Fruit fly (Drosophila melanogaster) whole organism, embryonic: Measurements from ENCODE around the gene CG15330.

ENCODE experiments used
- C15 ChIP-seq: fragments of 200-800 bp; sonication (Bioruptor generic); IDR thresholded peaks from 3 replicates; pipeline ENCODE4 v1.3.6; 2022; ENCODE audit warnings: missing biosample characterization, missing genetic modification characterization
- CG10209 ChIP-seq: fragments of 200-800 bp; sonication (Bioruptor generic); optimal IDR thresholded peaks from 3 replicates; lab custom pipeline; 2017; ENCODE audit warnings: missing biosample characterization, mild to moderate bottlenecking, missing genetic modification characterization, missing genetic modification reagents
- CG10321 ChIP-seq: fragments of 200-800 bp; sonication (Bioruptor generic); IDR thresholded peaks from 2 replicates; pipeline ENCODE4 v1.3.6; 2022; ENCODE audit warnings: missing biosample characterization, missing genetic modification characterization
- CG11696 ChIP-seq: fragments of 200-800 bp; sonication (Bioruptor generic); IDR thresholded peaks from 2 replicates; pipeline ENCODE4 v1.3.6; 2022; ENCODE audit warnings: missing biosample characterization, missing genetic modification characterization
- CG13424 ChIP-seq: fragments of 200-800 bp; sonication (Bioruptor generic); optimal IDR thresholded peaks from 2 replicates; lab custom pipeline; 2019; ENCODE audit warnings: missing biosample characterization, mild to moderate bottlenecking, missing genetic modification characterization, moderate library complexity
- CG15601 ChIP-seq: fragments of 200-800 bp; sonication (Bioruptor generic); optimal IDR thresholded peaks from 3 replicates; lab custom pipeline; 2019; ENCODE audit warnings: missing biosample characterization, mild to moderate bottlenecking, missing genetic modification characterization, moderate library complexity
- CG2889 ChIP-seq: fragments of 200-800 bp; sonication (Bioruptor generic); IDR thresholded peaks from 3 replicates; pipeline ENCODE4 v1.3.6; 2022; ENCODE audit warnings: missing biosample characterization, missing genetic modification characterization
- CG32767 ChIP-seq: fragments of 200-800 bp; sonication (Bioruptor generic); IDR thresholded peaks from 2 replicates; pipeline ENCODE4 v1.3.6; 2022; ENCODE audit warnings: missing biosample characterization, missing genetic modification characterization
- CG3726 ChIP-seq: fragments of 200-800 bp; sonication (Bioruptor generic); IDR thresholded peaks from 3 replicates; pipeline ENCODE4, ENCODE4 v1.3.6; 2022; ENCODE audit warnings: missing biosample characterization, missing genetic modification characterization
- CG4282 ChIP-seq: fragments of 200-800 bp; sonication (Bioruptor generic); optimal IDR thresholded peaks from 2 replicates; lab custom pipeline; 2016; ENCODE audit warnings: missing biosample characterization, missing genetic modification characterization
- CG4820 ChIP-seq: fragments of 200-800 bp; sonication (Bioruptor generic); optimal IDR thresholded peaks from 3 replicates; lab custom pipeline; 2016; ENCODE audit warnings: missing biosample characterization, missing genetic modification characterization
- CG5180 ChIP-seq: fragments of 200-800 bp; sonication (Bioruptor generic); optimal IDR thresholded peaks from 3 replicates; lab custom pipeline; 2017; ENCODE audit warnings: missing biosample characterization, missing genetic modification characterization, mild to moderate bottlenecking, moderate library complexity, missing genetic modification reagents
- CG6854 ChIP-seq: fragments of 200-800 bp; sonication (Bioruptor generic); optimal IDR thresholded peaks from 3 replicates; lab custom pipeline; 2017; ENCODE audit warnings: missing biosample characterization, mild to moderate bottlenecking, missing genetic modification characterization
- CG7556 ChIP-seq: fragments of 200-800 bp; sonication (Bioruptor generic); optimal IDR thresholded peaks from 2 replicates; lab custom pipeline; 2017; ENCODE audit warnings: missing biosample characterization, mild to moderate bottlenecking, missing genetic modification characterization
- CG8089 ChIP-seq: fragments of 200-800 bp; sonication (Bioruptor generic); optimal IDR thresholded peaks from 3 replicates; lab custom pipeline; 2016; ENCODE audit warnings: missing biosample characterization, missing genetic modification characterization
- CG8924 ChIP-seq: fragments of 200-800 bp; optimal IDR thresholded peaks from 3 replicates; lab custom pipeline; 2019; ENCODE audit warnings: missing biosample characterization, mild to moderate bottlenecking, missing genetic modification characterization, moderate library complexity
- CG9932 ChIP-seq: fragments of 200-800 bp; sonication (Bioruptor generic); IDR thresholded peaks from 2 replicates; pipeline ENCODE4 v1.3.6; 2022; ENCODE audit warnings: missing biosample characterization, missing genetic modification characterization
- Dip3 ChIP-seq: fragments of 200-800 bp; sonication (Bioruptor generic); optimal IDR thresholded peaks from 3 replicates; lab custom pipeline; 2016; ENCODE audit warnings: missing biosample characterization, missing genetic modification characterization
- Hr78 ChIP-seq, 2 experiments: fragments of 200-800 bp in 1 of 2; fragments of >200 bp in 1 of 2; sonication (Bioruptor generic) in 1 of 2; optimal IDR thresholded peaks; 2 replicates each; lab custom pipeline; 2017 to 2019; ENCODE audit warnings: missing biosample characterization in 2 of 2, missing genetic modification characterization in 2 of 2, mild to moderate bottlenecking in 1 of 2, moderate library complexity in 1 of 2
- Lim3 ChIP-seq: fragments of 200-800 bp; sonication (Bioruptor generic); IDR thresholded peaks from 2 replicates; pipeline ENCODE4 v1.3.6; 2022; ENCODE audit warnings: missing biosample characterization, missing genetic modification characterization
- Meics ChIP-seq: fragments of 200-800 bp; sonication (Bioruptor generic); optimal IDR thresholded peaks from 2 replicates; lab custom pipeline; 2017; ENCODE audit warnings: missing biosample characterization, mild to moderate bottlenecking, missing genetic modification characterization
- NfI ChIP-seq: fragments of 200-800 bp; sonication (Bioruptor generic); optimal IDR thresholded peaks from 3 replicates; lab custom pipeline; 2018; ENCODE audit warnings: missing biosample characterization, mild to moderate bottlenecking, missing genetic modification characterization, moderate library complexity
- Side ChIP-seq: fragments of 200-800 bp; sonication (Bioruptor generic); optimal IDR thresholded peaks from 2 replicates; lab custom pipeline; 2016; ENCODE audit warnings: missing biosample characterization, missing genetic modification characterization
- Sox100B ChIP-seq: fragments of 200-800 bp; sonication (Bioruptor generic); optimal IDR thresholded peaks from 3 replicates; lab custom pipeline; 2018; ENCODE audit warnings: missing biosample characterization, mild to moderate bottlenecking, missing genetic modification characterization
- Sry-β ChIP-seq: fragments of 200-800 bp; sonication (Bioruptor generic); optimal IDR thresholded peaks from 2 replicates; lab custom pipeline; 2018; ENCODE audit warnings: missing biosample characterization, mild to moderate bottlenecking, missing genetic modification characterization, moderate library complexity
- Xbp1 ChIP-seq: fragments of 200-800 bp; sonication (Bioruptor generic); optimal IDR thresholded peaks from 3 replicates; lab custom pipeline; 2016; ENCODE audit warnings: missing biosample characterization, mild to moderate bottlenecking, missing genetic modification characterization
- amos ChIP-seq: fragments of 200-800 bp; sonication (Bioruptor generic); IDR thresholded peaks from 2 replicates; pipeline ENCODE4 v1.3.6; 2022; ENCODE audit warnings: missing biosample characterization, missing genetic modification characterization; ENCODE audit not compliant: partially characterized antibody
- ara ChIP-seq: fragments of 200-800 bp; sonication (Bioruptor generic); IDR thresholded peaks from 2 replicates; pipeline ENCODE4 v1.3.6; 2022; ENCODE audit warnings: missing biosample characterization, missing genetic modification characterization
- bowl ChIP-seq: fragments of 200-800 bp; sonication (Bioruptor generic); IDR thresholded peaks from 2 replicates; pipeline ENCODE4 v1.3.6; 2022; ENCODE audit warnings: missing biosample characterization, missing genetic modification characterization
- grn ChIP-seq: fragments of 200-800 bp; sonication (Bioruptor generic); optimal IDR thresholded peaks from 3 replicates; lab custom pipeline; 2017; ENCODE audit warnings: missing biosample characterization, missing genetic modification characterization
- hb ChIP-seq: fragments of 200-800 bp; sonication (Bioruptor generic); IDR thresholded peaks from 3 replicates; pipeline ENCODE4 v1.3.6; 2022; ENCODE audit warnings: missing biosample characterization, missing genetic modification characterization; ENCODE audit not compliant: partially characterized antibody
- jing ChIP-seq: fragments of 200-800 bp; sonication (Bioruptor generic); optimal IDR thresholded peaks from 2 replicates; lab custom pipeline; 2018; ENCODE audit warnings: missing biosample characterization, mild to moderate bottlenecking, missing genetic modification characterization
- lbe ChIP-seq: fragments of 200-800 bp; sonication (Bioruptor generic); optimal IDR thresholded peaks from 2 replicates; lab custom pipeline; 2016; ENCODE audit warnings: missing biosample characterization, mild to moderate bottlenecking, missing genetic modification characterization
- maf-S ChIP-seq: fragments of 200-800 bp; sonication (Bioruptor generic); optimal IDR thresholded peaks from 2 replicates; lab custom pipeline; 2016; ENCODE audit warnings: missing biosample characterization, missing genetic modification characterization
- oc ChIP-seq: fragments of 200-800 bp; sonication (Bioruptor generic); optimal IDR thresholded peaks from 2 replicates; lab custom pipeline; 2018; ENCODE audit warnings: missing biosample characterization, mild to moderate bottlenecking, missing genetic modification characterization, moderate library complexity
- org-1 ChIP-seq: fragments of 200-800 bp; sonication (Bioruptor generic); optimal IDR thresholded peaks from 2 replicates; lab custom pipeline; 2017; ENCODE audit warnings: missing biosample characterization, missing genetic modification characterization
- pan ChIP-seq, 4 experiments: fragments of >200 bp in 3 of 4; fragments of 200-800 bp in 1 of 4; sonication (Bioruptor generic) in 1 of 4; optimal IDR thresholded peaks in 3 of 4; IDR thresholded peaks in 1 of 4; 2 replicates each; pipeline versions ENCODE4 v1.3.6 to Lab custom; 2017 to 2022; ENCODE audit warnings: missing biosample characterization in 2 of 4, missing genetic modification characterization in 2 of 4, mixed read lengths in 1 of 4
- pros ChIP-seq: fragments of 200-800 bp; sonication (Bioruptor generic); optimal IDR thresholded peaks from 3 replicates; lab custom pipeline; 2019; ENCODE audit warnings: missing biosample characterization, mild to moderate bottlenecking, missing genetic modification characterization, moderate library complexity
- repo ChIP-seq: fragments of 200-800 bp; sonication (Bioruptor generic); optimal IDR thresholded peaks from 2 replicates; lab custom pipeline; 2016; ENCODE audit warnings: missing biosample characterization, missing genetic modification characterization
- row ChIP-seq: fragments of 200-800 bp; sonication (Bioruptor generic); IDR thresholded peaks from 3 replicates; pipeline ENCODE4 v1.3.6; 2022; ENCODE audit warnings: missing biosample characterization, missing genetic modification characterization
- sc ChIP-seq, 3 experiments: fragments of >200 bp in 2 of 3; fragments of 200-800 bp in 1 of 3; sonication (Bioruptor generic) in 1 of 3; optimal IDR thresholded peaks; 2 replicates in 2 of 3; 3 replicates in 1 of 3; lab custom pipeline; 2017; ENCODE audit warnings: mild to moderate bottlenecking in 1 of 3, missing biosample characterization in 1 of 3, missing genetic modification characterization in 1 of 3, missing genetic modification reagents in 1 of 3
- ssp ChIP-seq: fragments of 200-800 bp; sonication (Bioruptor generic); IDR thresholded peaks from 2 replicates; pipeline ENCODE4 v1.3.6; 2022; ENCODE audit warnings: missing biosample characterization, missing genetic modification characterization
- sug ChIP-seq: fragments of 200-800 bp; optimal IDR thresholded peaks from 2 replicates; lab custom pipeline; 2019; ENCODE audit warnings: missing biosample characterization, mild to moderate bottlenecking, missing genetic modification characterization, moderate library complexity
- tup ChIP-seq: fragments of 200-800 bp; sonication (Bioruptor generic); optimal IDR thresholded peaks from 2 replicates; lab custom pipeline; 2016; ENCODE audit warnings: missing biosample characterization, mild to moderate bottlenecking, missing genetic modification characterization, moderate library complexity
- usp ChIP-seq: fragments of >200 bp; optimal IDR thresholded peaks from 2 replicates; lab custom pipeline; 2017; ENCODE audit warnings: missing biosample characterization, missing genetic modification characterization
- zfh1 ChIP-seq: fragments of 200-800 bp; sonication (Bioruptor generic); IDR thresholded peaks from 3 replicates; pipeline ENCODE4 v1.3.6; 2022; ENCODE audit warnings: missing biosample characterization, missing genetic modification characterization

The CG15330 gene

DNA sequence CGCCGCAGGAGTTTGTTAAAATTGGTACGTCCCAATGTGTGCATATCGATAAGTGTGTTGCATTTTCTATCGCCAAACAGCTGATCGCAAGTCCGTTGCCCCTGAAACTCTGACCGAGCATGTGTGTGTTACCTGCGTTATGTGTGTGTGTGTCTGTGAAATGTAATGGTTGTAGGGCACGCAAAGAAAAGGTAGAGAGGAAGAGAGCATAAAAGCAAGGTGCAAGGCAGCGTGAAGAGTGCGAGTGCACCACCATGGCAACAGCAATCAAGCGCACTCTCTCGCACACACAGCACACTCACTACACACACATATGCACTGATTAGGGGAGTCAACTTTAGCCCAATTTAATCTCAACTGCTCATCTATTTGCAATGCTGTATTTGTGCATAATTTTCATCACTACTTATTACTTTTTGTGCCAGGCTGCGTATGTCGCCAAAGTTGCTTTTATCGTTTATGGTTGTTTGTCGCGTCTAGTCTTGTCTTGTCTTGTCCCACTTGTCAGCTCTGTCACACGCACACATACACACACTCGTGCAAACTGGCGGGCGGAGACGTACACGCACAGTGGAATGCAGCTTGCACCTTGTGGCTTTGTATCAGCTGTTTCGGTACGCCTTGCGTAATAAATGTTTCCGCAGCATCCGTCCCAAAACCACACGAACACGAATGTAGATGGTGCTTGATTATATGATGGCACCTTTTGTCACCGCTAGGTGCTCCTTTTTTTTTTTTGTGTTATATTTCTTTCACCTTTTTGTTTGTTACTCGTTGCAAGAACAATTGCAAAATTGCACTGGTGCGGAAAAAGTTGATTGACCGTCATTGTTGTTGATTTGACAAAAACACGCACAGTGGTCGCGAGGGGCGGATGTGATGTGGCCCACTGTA, 18.0 kb upstream of the CG15330 start (continued):
- TF ChIP-seq ara (GFP tag; lab: Robert Waterston, UW): peak; percentile 47; the same call in 1 of the 2 replicates
- TF ChIP-seq CG4282 (GFP tag; lab: Kevin White, UChicago): peak; percentile 80
- TF ChIP-seq oc (tag; lab: Kevin White, UChicago): peak; percentile 77
- TF ChIP-seq CG6854 (GFP tag; lab: Kevin White, UChicago): peak; percentile 50
- peak; percentile 73 for TF ChIP-seq jing (GFP tag; lab: Kevin White, UChicago)
- peak; percentile 79 for TF ChIP-seq CG8089
- no peak for TF ChIP-seq hb (GFP tag; lab: Robert Waterston, UW)
- TF ChIP-seq zfh1 (GFP tag; lab: Robert Waterston, UW): peak; percentile 71
- peak; percentile 9; the same call in 1 of the 2 replicates for TF ChIP-seq CG10321
- peak; percentile 14; the same call in 1 of the 2 replicates for TF ChIP-seq Lim3 (GFP tag; lab: Robert Waterston, UW)
- peak; percentile 55 for TF ChIP-seq Dip3 (GFP tag; lab: Kevin White, UChicago)
- peak; percentile 42 for TF ChIP-seq sug
- TF ChIP-seq Xbp1 (GFP tag; lab: Kevin White, UChicago): peak; percentile 78
- peak; percentile 57 for TF ChIP-seq maf-S (GFP tag; lab: Kevin White, UChicago)
- peak; percentile 53 for TF ChIP-seq repo (GFP tag; lab: Kevin White, UChicago)
- TF ChIP-seq CG8924 (tag; lab: Kevin White, UChicago): peak; percentile 77
- TF ChIP-seq CG11696 (GFP tag; lab: Robert Waterston, UW): 0 out of 2 replicates have a peak, but pooled peaks have one; percentile 29
- no peak for TF ChIP-seq lbe (GFP tag; lab: Kevin White, UChicago)
- TF ChIP-seq CG2889 (GFP tag; lab: Robert Waterston, UW): 0 out of 3 replicates have a peak, but pooled peaks have one; percentile 15
- peak; percentile 70; the same call in 1 of the 3 replicates for TF ChIP-seq CG3726

DNA sequence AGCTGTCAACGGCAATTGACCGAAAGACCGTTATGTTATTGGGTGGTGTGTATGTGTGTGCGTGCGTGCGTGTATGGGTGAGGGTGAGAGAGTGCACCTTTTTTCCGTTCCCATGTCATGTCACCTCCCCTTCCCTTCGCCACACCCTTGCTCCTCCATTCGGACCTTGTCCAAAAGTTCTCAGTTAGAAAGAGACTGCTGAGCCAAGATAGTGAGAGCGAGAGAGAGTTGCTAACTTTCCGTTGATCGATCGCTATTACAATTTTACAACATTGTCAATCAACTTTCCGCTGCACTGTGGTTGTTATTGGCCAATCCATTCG, 17.4 kb upstream of the CG15330 start:
- TF ChIP-seq CG5180: peak; percentile 27
- TF ChIP-seq ssp: 0 out of 2 replicates have a peak, but pooled peaks have one; percentile 1
- peak; percentile 72 for TF ChIP-seq CG7556 (GFP tag; lab: Kevin White, UChicago)
- TF ChIP-seq CG9932 (GFP tag; lab: Robert Waterston, UW): no peak
- no peak for TF ChIP-seq C15 (GFP tag; lab: Robert Waterston, UW)
- no peak for TF ChIP-seq grn
- no peak for TF ChIP-seq sc (optimal IDR thresholded peaks at IDR 0.05; lab: Kevin White, UChicago)
- peak; percentile 3 for TF ChIP-seq sc (GFP tag; optimal IDR thresholded peaks at IDR 0.05; lab: Kevin White, UChicago)
- TF ChIP-seq CG32767 (GFP tag; lab: Robert Waterston, UW): peak; percentile 4; the same call in 1 of the 2 replicates
- no peak for TF ChIP-seq tup (GFP tag; lab: Kevin White, UChicago)
- TF ChIP-seq pros (GFP tag; lab: Kevin White, UChicago): peak; percentile 25
- TF ChIP-seq Sox100B (GFP tag; lab: Kevin White, UChicago): peak; percentile 26
- no peak for TF ChIP-seq NfI (GFP tag; lab: Kevin White, UChicago)
- no peak for TF ChIP-seq amos
- TF ChIP-seq Side (GFP tag; lab: Kevin White, UChicago): no peak
- TF ChIP-seq CG15601: peak; percentile 63
- TF ChIP-seq pan (optimal IDR thresholded peaks at IDR 0.05; lab: Kevin White, UChicago): no peak
- TF ChIP-seq pan (GFP tag; optimal IDR thresholded peaks at IDR 0.05 in 1 of 2, IDR thresholded peaks at IDR 0.05 in 1 of 2): no peak
- no peak for TF ChIP-seq Sry-β (GFP tag; lab: Kevin White, UChicago)
- TF ChIP-seq CG4820 (GFP tag; lab: Kevin White, UChicago): no peak
- TF ChIP-seq Hr78 (GFP tag; optimal IDR thresholded peaks at IDR 0.05; lab: Kevin White, UChicago): peak in 1 of 2 experiments; percentile 66
- TF ChIP-seq Meics (GFP tag; lab: Kevin White, UChicago): no peak
- TF ChIP-seq CG13424 (tag; lab: Kevin White, UChicago): peak; percentile 54
- 0 out of 3 replicates have a peak, but pooled peaks have one; percentile 37 for TF ChIP-seq row (GFP tag; lab: Robert Waterston, UW)
- peak; percentile 14 for TF ChIP-seq CG8924 (tag; lab: Kevin White, UChicago)
- no peak for TF ChIP-seq org-1
- no peak for TF ChIP-seq usp (GFP tag; lab: Kevin White, UChicago)
- TF ChIP-seq bowl (GFP tag; lab: Robert Waterston, UW): 0 out of 2 replicates have a peak, but pooled peaks have one; percentile 3
- TF ChIP-seq CG10209: peak; percentile 4
